Worm (Caenorhabditis elegans): Measurements from ENCODE around the gene M03E7.3.

M03E7.3 gene

ce11 chrV:5584833-5585232, 30.0 kb upstream of the M03E7.3 start, which contains the start of gene CD4.11:
TSS of gene CD4.11 (plus strand) at chrV:5585133.
- TF ChIP-seq ceh-39 (tag; optimal IDR thresholded peaks at IDR 0.05) (no peak), flh-1 (GFP tag; optimal IDR thresholded peaks at IDR 0.05) (no peak), unc-120 (tag; optimal IDR thresholded peaks at IDR 0.05; ENCODE audit: poor library complexity, severe bottlenecking) (no peak), pha-4 (tag; optimal IDR thresholded peaks at IDR 0.05) (no peak)

- TF ChIP-seq mep-1 (tag; optimal IDR thresholded peaks at IDR 0.05) (no peak), zip-8 (tag; optimal IDR thresholded peaks at IDR 0.05) (no peak), bed-3 (GFP tag; optimal IDR thresholded peaks at IDR 0.05) (no peak), ces-1 (GFP tag; optimal IDR thresholded peaks at IDR 0.05) (no peak), mls-2 (tag; optimal IDR thresholded peaks at IDR 0.05) (no peak), unc-62 (GFP tag; optimal IDR thresholded peaks at IDR 0.05) (no peak), hlh-1 (tag; optimal IDR thresholded peaks at IDR 0.05) (no peak), pha-4 (tag; optimal IDR thresholded peaks at IDR 0.05) (no peak), nhr-76 (tag; optimal IDR thresholded peaks at IDR 0.05) (no peak), flh-1 (GFP tag; optimal IDR thresholded peaks at IDR 0.05) (no peak), lin-13 (tag; optimal IDR thresholded peaks at IDR 0.05) (no peak), blmp-1 (tag; optimal IDR thresholded peaks at IDR 0.05) (no peak), sem-2 (GFP tag; optimal IDR thresholded peaks at IDR 0.05) (no peak), ceh-39 (tag; optimal IDR thresholded peaks at IDR 0.05) (no peak), nhr-28 (tag; optimal IDR thresholded peaks at IDR 0.05) (no peak), lin-32 (GFP tag; optimal IDR thresholded peaks at IDR 0.05) (no peak)
Observed at ce11 chrV:5587042-5587441, 27.8 kb upstream of the M03E7.3 start.

ce11 chrV:5587955-5588354, 26.9 kb upstream of the M03E7.3 start:
- TF ChIP-seq ceh-43 (GFP tag; optimal IDR thresholded peaks at IDR 0.05), result no peak
- TF ChIP-seq flh-1 (GFP tag; optimal IDR thresholded peaks at IDR 0.05), result no peak
- no peak for TF ChIP-seq nhr-12 (tag; optimal IDR thresholded peaks at IDR 0.05)
- no peak for TF ChIP-seq ces-1 (GFP tag; optimal IDR thresholded peaks at IDR 0.05)
- TF ChIP-seq mep-1 (tag; optimal IDR thresholded peaks at IDR 0.05), result no peak
- no peak for TF ChIP-seq tbx-8 (GFP tag; optimal IDR thresholded peaks at IDR 0.05)
- TF ChIP-seq nhr-237 (tag; optimal IDR thresholded peaks at IDR 0.05), result no peak
- TF ChIP-seq mls-2 (tag; optimal IDR thresholded peaks at IDR 0.05), result no peak
- no peak for TF ChIP-seq nhr-28 (tag; optimal IDR thresholded peaks at IDR 0.05)
- no peak for TF ChIP-seq drap-1 (GFP tag; optimal IDR thresholded peaks at IDR 0.05)
- no peak for TF ChIP-seq ceh-83 (GFP tag; optimal IDR thresholded peaks at IDR 0.05)
- TF ChIP-seq lin-32 (GFP tag; optimal IDR thresholded peaks at IDR 0.05), result no peak
- no peak for TF ChIP-seq ham-2 (GFP tag; optimal IDR thresholded peaks at IDR 0.05)
- TF ChIP-seq zip-8 (tag; optimal IDR thresholded peaks at IDR 0.05), result no peak
- no peak for TF ChIP-seq unc-120 (tag; optimal IDR thresholded peaks at IDR 0.05; ENCODE audit: poor library complexity, severe bottlenecking)
- TF ChIP-seq hlh-1 (tag; optimal IDR thresholded peaks at IDR 0.05), result no peak
- TF ChIP-seq unc-62 (GFP tag; optimal IDR thresholded peaks at IDR 0.05), result no peak
- TF ChIP-seq bed-3 (GFP tag; optimal IDR thresholded peaks at IDR 0.05), result no peak

DNA sequence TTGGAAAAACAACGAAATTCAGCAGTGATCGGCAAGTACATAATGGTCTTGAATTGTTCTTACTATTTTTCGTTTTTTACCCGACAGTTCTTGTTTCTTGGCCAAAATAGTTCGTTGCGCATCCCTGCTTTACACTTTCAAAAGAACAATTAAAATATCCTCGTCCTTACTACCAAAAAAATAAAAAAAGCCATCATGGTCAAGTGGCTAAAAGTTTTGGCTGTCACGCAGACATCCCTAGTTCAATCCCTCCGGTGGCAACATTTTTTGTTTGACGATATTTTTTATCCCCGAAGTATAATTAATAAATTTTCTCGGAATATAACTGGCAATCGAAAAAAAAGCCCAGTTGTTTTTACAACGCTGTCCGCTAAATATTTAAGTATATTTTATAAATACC, 22.9 kb upstream of the M03E7.3 start:
- no peak for TF ChIP-seq tbx-8 (GFP tag; optimal IDR thresholded peaks at IDR 0.05)
- TF ChIP-seq flh-1 (GFP tag; optimal IDR thresholded peaks at IDR 0.05), result no peak
- TF ChIP-seq snpc-4 (tag; optimal IDR thresholded peaks at IDR 0.05), result no peak
- no peak for TF ChIP-seq sem-2 (GFP tag; optimal IDR thresholded peaks at IDR 0.05)
- no peak for TF ChIP-seq nhr-237 (tag; optimal IDR thresholded peaks at IDR 0.05)
- TF ChIP-seq ceh-83 (GFP tag; optimal IDR thresholded peaks at IDR 0.05), result no peak
- no peak for TF ChIP-seq nhr-76 (tag; optimal IDR thresholded peaks at IDR 0.05)
- no peak for TF ChIP-seq ces-1 (GFP tag; optimal IDR thresholded peaks at IDR 0.05)
- TF ChIP-seq unc-62 (GFP tag; optimal IDR thresholded peaks at IDR 0.05), result no peak
- no peak for TF ChIP-seq bed-3 (GFP tag; optimal IDR thresholded peaks at IDR 0.05)
- no peak for TF ChIP-seq ceh-43 (GFP tag; optimal IDR thresholded peaks at IDR 0.05)
- TF ChIP-seq ceh-39 (tag; optimal IDR thresholded peaks at IDR 0.05), result no peak
- TF ChIP-seq ztf-11 (tag; optimal IDR thresholded peaks at IDR 0.05), result no peak
- no peak for TF ChIP-seq lin-13 (tag; optimal IDR thresholded peaks at IDR 0.05)
- no peak for TF ChIP-seq zip-8 (tag; optimal IDR thresholded peaks at IDR 0.05)
- TF ChIP-seq unc-120 (tag; optimal IDR thresholded peaks at IDR 0.05; ENCODE audit: poor library complexity, severe bottlenecking), result no peak
- no peak for TF ChIP-seq mls-2 (tag; optimal IDR thresholded peaks at IDR 0.05)
- no peak for TF ChIP-seq sptf-1 (tag; optimal IDR thresholded peaks at IDR 0.05)

ce11 chrV:5592323-5592722, 22.5 kb upstream of the M03E7.3 start, which contains the start of gene vps-37:
TSS of gene vps-37 (plus strand) at chrV:5592700.
- no peak for TF ChIP-seq nhr-76 (tag; optimal IDR thresholded peaks at IDR 0.05)
- peak; percentile 44 for TF ChIP-seq ceh-39 (tag; optimal IDR thresholded peaks at IDR 0.05)
- TF ChIP-seq nhr-28 (tag; optimal IDR thresholded peaks at IDR 0.05), result no peak
- peak; percentile 21 for TF ChIP-seq drap-1 (GFP tag; optimal IDR thresholded peaks at IDR 0.05)
- peak; percentile 39 for TF ChIP-seq cnd-1 (tag; optimal IDR thresholded peaks at IDR 0.05)
- TF ChIP-seq tbx-8 (GFP tag; optimal IDR thresholded peaks at IDR 0.05), result no peak
- TF ChIP-seq blmp-1 (tag; optimal IDR thresholded peaks at IDR 0.05), result no peak
- peak; percentile 98 for TF ChIP-seq ces-1 (GFP tag; optimal IDR thresholded peaks at IDR 0.05)
- no peak for TF ChIP-seq hlh-1 (tag; optimal IDR thresholded peaks at IDR 0.05)
- TF ChIP-seq ceh-43 (GFP tag; optimal IDR thresholded peaks at IDR 0.05), result peak; percentile 11
- no peak for TF ChIP-seq lin-32 (GFP tag; optimal IDR thresholded peaks at IDR 0.05)
- no peak for TF ChIP-seq sem-2 (GFP tag; optimal IDR thresholded peaks at IDR 0.05)
- TF ChIP-seq nhr-12 (tag; optimal IDR thresholded peaks at IDR 0.05), result no peak
- TF ChIP-seq ham-2 (GFP tag; optimal IDR thresholded peaks at IDR 0.05), result no peak
- peak; percentile 51 for TF ChIP-seq M03D4.4 (tag; optimal IDR thresholded peaks at IDR 0.05)
- TF ChIP-seq unc-120 (tag; optimal IDR thresholded peaks at IDR 0.05; ENCODE audit: poor library complexity, severe bottlenecking), result no peak
- TF ChIP-seq elt-1 (tag; optimal IDR thresholded peaks at IDR 0.05; ENCODE audit: borderline replicate concordance, insufficient read depth), result no peak
- TF ChIP-seq flh-1 (GFP tag; optimal IDR thresholded peaks at IDR 0.05), result no peak
- no peak for TF ChIP-seq unc-39 (tag; optimal IDR thresholded peaks at IDR 0.05)
- no peak for TF ChIP-seq snpc-4 (tag; optimal IDR thresholded peaks at IDR 0.05)
- peak; percentile 4 for TF ChIP-seq unc-62 (GFP tag; optimal IDR thresholded peaks at IDR 0.05)
- peak; percentile 18 for TF ChIP-seq bed-3 (GFP tag; optimal IDR thresholded peaks at IDR 0.05)
- peak; percentile 56 for TF ChIP-seq sptf-1 (tag; optimal IDR thresholded peaks at IDR 0.05)
- no peak for TF ChIP-seq zip-8 (tag; optimal IDR thresholded peaks at IDR 0.05)
- TF ChIP-seq mab-5 (tag; optimal IDR thresholded peaks at IDR 0.05), result no peak
- no peak for TF ChIP-seq ceh-83 (GFP tag; optimal IDR thresholded peaks at IDR 0.05)
- peak; percentile 32 for TF ChIP-seq mls-2 (tag; optimal IDR thresholded peaks at IDR 0.05)
- peak; percentile 70 for TF ChIP-seq nhr-237 (tag; optimal IDR thresholded peaks at IDR 0.05)
- peak; percentile 43 for TF ChIP-seq lin-13 (tag; optimal IDR thresholded peaks at IDR 0.05)
- peak; percentile 76 for TF ChIP-seq mep-1 (tag; optimal IDR thresholded peaks at IDR 0.05)
- TF ChIP-seq ztf-11 (tag; optimal IDR thresholded peaks at IDR 0.05), result peak; percentile 3
- peak; percentile 86 for TF ChIP-seq lsy-2 (tag; optimal IDR thresholded peaks at IDR 0.05)
- TF ChIP-seq elt-3 (tag; optimal IDR thresholded peaks at IDR 0.05), result no peak
- TF ChIP-seq pha-4 (tag; optimal IDR thresholded peaks at IDR 0.05), result peak; percentile 72

Measured in whole organism, mixed stage, embryonic.